Worm (Caenorhabditis elegans) whole organism, mixed stage, embryonic: Measurements from ENCODE around the gene fubl-2.

Source experiments
- M03D4.4 ChIP-seq: sonication (generic microtip); optimal IDR thresholded peaks from 2 replicates; lab custom pipeline; 2017; ENCODE audit warnings: mild to moderate bottlenecking, missing genetic modification characterization, missing compliant biosample characterization
- bed-3 ChIP-seq: fragments of 200-800 bp; sonication (Bioruptor generic); optimal IDR thresholded peaks from 3 replicates; lab custom pipeline; 2018; ENCODE audit warnings: mild to moderate bottlenecking, missing genetic modification characterization, moderate library complexity, missing compliant biosample characterization
- blmp-1 ChIP-seq: fragments of 150-350 bp; optimal IDR thresholded peaks from 2 replicates; lab custom pipeline; 2014; ENCODE audit warnings: missing biosample characterization, missing genetic modification characterization
- ceh-43 ChIP-seq: fragments of 200-800 bp; sonication (Bioruptor generic); optimal IDR thresholded peaks from 2 replicates; lab custom pipeline; 2018; ENCODE audit warnings: mild to moderate bottlenecking, missing genetic modification characterization, moderate library complexity, missing compliant biosample characterization
- ces-1 ChIP-seq: fragments of 150-350 bp; optimal IDR thresholded peaks from 2 replicates; lab custom pipeline; 2014; ENCODE audit warnings: missing biosample characterization, missing genetic modification reagents, missing genetic modification characterization
- cnd-1 ChIP-seq: fragments of 200-800 bp; sonication (Bioruptor generic); optimal IDR thresholded peaks from 2 replicates; lab custom pipeline; 2018; ENCODE audit warnings: mild to moderate bottlenecking, missing genetic modification characterization, missing compliant biosample characterization
- drap-1 ChIP-seq: fragments of 200-800 bp; sonication (Bioruptor generic); optimal IDR thresholded peaks from 3 replicates; lab custom pipeline; 2018; ENCODE audit warnings: mild to moderate bottlenecking, missing genetic modification characterization, missing compliant biosample characterization
- elt-1 ChIP-seq: sonication (generic microtip); optimal IDR thresholded peaks from 2 replicates; lab custom pipeline; 2017; ENCODE audit warnings: missing genetic modification characterization, mild to moderate bottlenecking, missing compliant biosample characterization, antibody characterized with exemption, moderate library complexity, borderline replicate concordance; ENCODE audit not compliant: insufficient read depth
- elt-3 ChIP-seq: fragments of 150-350 bp; optimal IDR thresholded peaks from 2 replicates; lab custom pipeline; 2014; ENCODE audit warnings: missing biosample characterization, missing genetic modification characterization
- flh-1 ChIP-seq: fragments of 200-800 bp; sonication (Bioruptor generic); optimal IDR thresholded peaks from 2 replicates; lab custom pipeline; 2018; ENCODE audit warnings: mild to moderate bottlenecking, missing genetic modification characterization, moderate library complexity, missing compliant biosample characterization
- ham-2 ChIP-seq: fragments of 200-800 bp; sonication (Bioruptor generic); optimal IDR thresholded peaks from 2 replicates; lab custom pipeline; 2018; ENCODE audit warnings: mild to moderate bottlenecking, missing genetic modification characterization, missing compliant biosample characterization
- hlh-1 ChIP-seq: fragments of 150-350 bp; optimal IDR thresholded peaks from 2 replicates; lab custom pipeline; 2014; ENCODE audit warnings: missing biosample characterization, missing genetic modification reagents, missing genetic modification characterization
- lin-13 ChIP-seq: fragments of 150-350 bp; optimal IDR thresholded peaks from 2 replicates; lab custom pipeline; 2014; ENCODE audit warnings: missing biosample characterization, missing genetic modification characterization
- lin-32 ChIP-seq: fragments of 200-800 bp; sonication (Bioruptor generic); optimal IDR thresholded peaks from 2 replicates; lab custom pipeline; 2018; ENCODE audit warnings: mild to moderate bottlenecking, missing genetic modification characterization, missing compliant biosample characterization
- mab-5 ChIP-seq: fragments of 150-350 bp; optimal IDR thresholded peaks from 2 replicates; lab custom pipeline; 2014; ENCODE audit warnings: missing biosample characterization, missing genetic modification characterization
- mls-2 ChIP-seq: sonication (generic microtip); optimal IDR thresholded peaks from 2 replicates; lab custom pipeline; 2016; ENCODE audit warnings: mild to moderate bottlenecking, missing genetic modification characterization, moderate library complexity, missing compliant biosample characterization
- nhr-12 ChIP-seq: fragments of 150-350 bp; optimal IDR thresholded peaks from 2 replicates; lab custom pipeline; 2014; ENCODE audit warnings: missing biosample characterization, missing genetic modification characterization
- nhr-2 ChIP-seq: fragments of 150-350 bp; optimal IDR thresholded peaks from 2 replicates; lab custom pipeline; 2014; ENCODE audit warnings: missing biosample characterization, missing genetic modification characterization
- nhr-237 ChIP-seq: fragments of 150-350 bp; optimal IDR thresholded peaks from 2 replicates; lab custom pipeline; 2014; ENCODE audit warnings: missing biosample characterization, missing genetic modification characterization
- nhr-28 ChIP-seq: fragments of 150-350 bp; optimal IDR thresholded peaks from 2 replicates; lab custom pipeline; 2014; ENCODE audit warnings: missing biosample characterization, missing genetic modification characterization
- nhr-76 ChIP-seq: sonication (generic microtip); optimal IDR thresholded peaks from 2 replicates; lab custom pipeline; 2017; ENCODE audit warnings: missing biosample characterization, missing genetic modification characterization
- pha-4 ChIP-seq: fragments of 150-350 bp; optimal IDR thresholded peaks from 2 replicates; lab custom pipeline; 2018; ENCODE audit warnings: missing biosample characterization, missing genetic modification reagents, missing genetic modification characterization
- sem-2 ChIP-seq: fragments of 200-800 bp; sonication (Bioruptor generic); optimal IDR thresholded peaks from 2 replicates; lab custom pipeline; 2018; ENCODE audit warnings: mild to moderate bottlenecking, missing genetic modification characterization, missing compliant biosample characterization
- snpc-4 ChIP-seq: fragments of 150-350 bp; optimal IDR thresholded peaks from 2 replicates; lab custom pipeline; 2014; ENCODE audit warnings: missing biosample characterization, missing genetic modification characterization
- sptf-1 ChIP-seq: sonication (generic microtip); optimal IDR thresholded peaks from 2 replicates; lab custom pipeline; 2017; ENCODE audit warnings: mild to moderate bottlenecking, missing genetic modification characterization, moderate library complexity, missing compliant biosample characterization
- tbx-8 ChIP-seq: fragments of 200-800 bp; sonication (Bioruptor generic); optimal IDR thresholded peaks from 2 replicates; lab custom pipeline; 2018; ENCODE audit warnings: mild to moderate bottlenecking, missing genetic modification characterization, moderate library complexity, missing compliant biosample characterization
- unc-120 ChIP-seq: sonication (generic microtip); optimal IDR thresholded peaks from 2 replicates; lab custom pipeline; 2017; ENCODE audit warnings: missing genetic modification characterization, missing compliant biosample characterization; ENCODE audit not compliant: poor library complexity, severe bottlenecking
- unc-39 ChIP-seq: fragments of 150-350 bp; optimal IDR thresholded peaks from 2 replicates; lab custom pipeline; 2014; ENCODE audit warnings: missing biosample characterization, missing genetic modification characterization
- unc-62 ChIP-seq: fragments of 150-350 bp; optimal IDR thresholded peaks from 2 replicates; lab custom pipeline; 2014; ENCODE audit warnings: missing biosample characterization, missing genetic modification reagents, missing genetic modification characterization
- zip-8 ChIP-seq: fragments of 150-350 bp; optimal IDR thresholded peaks from 2 replicates; lab custom pipeline; 2014; ENCODE audit warnings: missing biosample characterization, missing genetic modification characterization
- ztf-11 ChIP-seq: fragments of 150-350 bp; optimal IDR thresholded peaks from 2 replicates; lab custom pipeline; 2014; ENCODE audit warnings: missing biosample characterization, missing genetic modification characterization

Gene fubl-2

DNA sequence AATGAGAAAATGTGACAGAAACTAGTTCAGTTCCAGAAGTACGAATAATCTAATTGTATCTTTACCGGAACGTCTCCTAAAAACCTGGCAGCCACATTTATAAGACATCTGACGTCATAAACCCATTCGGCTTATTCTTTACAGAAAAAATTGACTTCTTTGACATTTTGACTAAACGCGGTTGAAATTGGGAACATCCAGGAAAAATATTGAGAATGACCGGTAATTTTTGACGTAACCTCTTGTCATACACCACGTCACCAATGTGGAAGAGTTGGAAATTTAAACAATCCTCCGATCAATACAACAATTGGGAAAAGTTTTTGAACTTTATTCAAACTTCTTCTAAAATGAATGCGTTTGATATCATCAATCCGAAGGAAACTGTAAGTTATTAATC is 3.5 kb upstream of the fubl-2 start, which contains the start of gene ZK418.2:
Gene ZK418.2, plus strand, starts transcription at position 301 of the 400 bp plus-strand sequence.
- TF ChIP-seq cnd-1 (tag; lab: Kevin White, UChicago) (no peak), zip-8 (tag; lab: Kevin White, UChicago) (no peak), M03D4.4 (tag; lab: Kevin White, UChicago) (no peak), unc-62 (GFP tag; lab: Kevin White, UChicago) (no peak)

DNA sequence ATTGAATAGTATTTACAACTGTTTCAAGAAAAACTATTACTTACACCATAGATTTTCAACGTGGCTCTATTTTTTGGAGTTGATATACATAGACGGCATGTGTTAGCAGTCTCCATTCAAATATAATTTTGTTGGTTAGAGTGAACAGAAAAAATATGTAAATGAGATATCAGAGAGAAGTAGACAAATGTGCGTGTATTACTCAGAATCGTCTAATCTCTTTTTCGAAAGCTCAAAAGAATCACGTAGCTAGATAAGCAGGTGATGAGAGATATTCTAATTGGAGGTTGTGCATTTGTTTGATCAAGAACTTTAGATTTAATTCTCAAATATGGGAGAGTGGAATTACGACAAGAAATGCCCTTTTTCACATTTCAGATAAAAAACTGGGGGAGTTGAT is 3.0 kb upstream of the fubl-2 start, which contains the start of gene ZK418.10:
Gene ZK418.10, minus strand, starts transcription at position 148 of the 400 bp plus-strand sequence.
- TF ChIP-seq elt-3 (tag; lab: Kevin White, UChicago): no peak
- no peak for TF ChIP-seq nhr-12 (tag; lab: Kevin White, UChicago)
- TF ChIP-seq bed-3 (GFP tag; lab: Kevin White, UChicago): no peak
- no peak for TF ChIP-seq unc-120 (tag; lab: Kevin White, UChicago)
- TF ChIP-seq nhr-2: no peak
- no peak for TF ChIP-seq tbx-8
- no peak for TF ChIP-seq M03D4.4 (tag; lab: Kevin White, UChicago)
- TF ChIP-seq mab-5 (tag; lab: Kevin White, UChicago): no peak
- TF ChIP-seq drap-1: no peak
- no peak for TF ChIP-seq flh-1
- no peak for TF ChIP-seq unc-62 (GFP tag; lab: Kevin White, UChicago)
- TF ChIP-seq sem-2: no peak
- TF ChIP-seq ces-1 (GFP tag; lab: Kevin White, UChicago): no peak

DNA sequence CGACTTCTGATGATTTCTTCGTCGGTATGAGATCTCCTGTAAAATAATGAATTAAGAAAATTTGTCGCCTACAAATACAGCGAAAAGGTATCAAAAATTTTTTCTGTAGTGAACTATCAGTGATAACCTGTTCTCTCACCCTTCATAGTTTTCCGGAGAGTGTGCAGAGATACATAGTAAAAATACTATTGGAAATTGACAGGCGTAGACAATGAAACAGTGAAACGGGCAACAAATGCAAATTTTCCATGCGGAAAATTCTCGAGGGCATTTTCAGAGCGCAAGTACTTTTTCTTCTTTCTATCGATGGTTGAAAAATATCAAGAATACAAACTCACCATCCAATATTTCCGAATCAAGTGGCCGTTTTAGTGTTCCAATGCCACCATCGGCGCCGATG is 361 bp downstream of the fubl-2 start:
- TF ChIP-seq sptf-1 (no peak), ces-1 (GFP tag; lab: Kevin White, UChicago) (no peak), nhr-2 (no peak), elt-1 (tag; lab: Kevin White, UChicago) (no peak), ham-2 (GFP tag; lab: Kevin White, UChicago) (no peak), ceh-43 (GFP tag; lab: Kevin White, UChicago) (no peak), ztf-11 (tag; lab: Kevin White, UChicago) (no peak)
- TF ChIP-seq, all 35 proteins: peak for 0

DNA sequence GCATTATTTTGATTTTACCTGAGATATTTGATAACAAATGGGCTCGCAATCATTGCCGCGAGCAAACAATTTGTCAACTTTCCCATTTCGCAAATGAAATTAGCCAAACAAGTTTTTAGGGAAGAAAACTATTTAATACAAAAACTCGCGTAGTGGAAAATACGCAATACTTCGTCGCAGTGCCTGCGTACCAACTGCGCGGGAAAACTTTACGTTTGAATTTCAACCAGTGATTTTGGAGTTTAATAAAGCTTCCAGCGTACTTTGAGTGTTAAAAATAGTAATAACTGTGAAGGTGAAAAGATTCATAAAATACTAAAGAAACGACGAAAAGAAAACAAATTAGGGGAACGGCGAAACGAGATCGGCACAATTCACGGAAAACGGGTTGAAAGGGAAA is 2.6 kb downstream of the fubl-2 start, which contains the start of gene tofu-7:
Gene tofu-7, minus strand, starts transcription at position 111 of the 400 bp plus-strand sequence.
- TF ChIP-seq hlh-1 (tag; lab: Kevin White, UChicago): no peak
- TF ChIP-seq lin-32 (GFP tag; lab: Kevin White, UChicago): no peak
- no peak for TF ChIP-seq nhr-76 (tag; lab: Kevin White, UChicago)
- TF ChIP-seq nhr-12 (tag; lab: Kevin White, UChicago): no peak
- TF ChIP-seq mab-5 (tag; lab: Kevin White, UChicago): no peak
- no peak for TF ChIP-seq ces-1 (GFP tag; lab: Kevin White, UChicago)
- TF ChIP-seq nhr-28: no peak
- no peak for TF ChIP-seq flh-1
- no peak for TF ChIP-seq ztf-11 (tag; lab: Kevin White, UChicago)
- TF ChIP-seq elt-3 (tag; lab: Kevin White, UChicago): no peak
- no peak for TF ChIP-seq drap-1
- no peak for TF ChIP-seq pha-4
- no peak for TF ChIP-seq unc-120 (tag; lab: Kevin White, UChicago)
- TF ChIP-seq, all 35 proteins: peak for 0

DNA sequence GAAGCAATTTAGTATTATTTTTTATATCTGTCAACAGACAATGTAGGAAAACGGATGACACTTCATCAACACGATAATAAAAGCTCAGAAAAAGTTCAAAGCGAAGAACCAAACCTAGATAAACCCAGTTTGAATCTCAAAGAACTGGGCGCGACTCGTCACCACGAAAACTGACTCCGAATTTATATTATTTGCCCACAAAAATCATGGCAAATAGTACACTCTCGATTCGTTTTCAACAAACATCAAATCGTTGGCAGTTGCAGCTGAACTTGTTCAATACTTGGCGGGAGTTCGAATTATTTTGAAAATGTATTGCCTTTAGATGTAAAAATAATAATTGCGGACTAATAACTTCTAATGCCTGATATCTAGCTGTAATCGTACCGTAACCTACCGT is 4.4 kb downstream of the fubl-2 start:
- TF ChIP-seq nhr-2 (no peak), pha-4 (no peak), nhr-12 (tag; lab: Kevin White, UChicago) (no peak), hlh-1 (tag; lab: Kevin White, UChicago) (no peak), elt-1 (tag; lab: Kevin White, UChicago) (no peak), unc-120 (tag; lab: Kevin White, UChicago) (no peak), mls-2 (tag; lab: Kevin White, UChicago) (no peak), lin-13 (no peak), blmp-1 (tag; lab: Kevin White, UChicago) (no peak), elt-3 (tag; lab: Kevin White, UChicago) (no peak)

DNA sequence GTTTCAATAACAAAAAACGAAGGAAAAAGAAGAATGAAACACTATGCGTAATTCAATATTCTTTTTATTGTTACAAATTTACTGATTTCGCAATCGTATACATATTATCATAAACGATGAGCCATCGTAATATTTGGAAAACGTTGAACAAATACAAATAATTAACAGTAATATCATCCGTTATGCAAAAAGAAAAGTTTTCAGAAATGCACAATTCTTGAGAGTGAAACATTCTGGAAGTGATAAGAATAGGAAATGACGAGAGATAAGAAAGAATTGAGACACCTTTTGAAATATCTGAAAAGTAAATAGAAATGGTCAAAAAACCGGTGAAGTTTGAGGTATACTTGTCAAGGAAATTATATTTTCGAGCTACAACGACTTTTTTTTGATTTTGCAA is 6.1 kb downstream of the fubl-2 start:
- TF ChIP-seq blmp-1 (tag; lab: Kevin White, UChicago): no peak
- no peak for TF ChIP-seq unc-62 (GFP tag; lab: Kevin White, UChicago)
- no peak for TF ChIP-seq hlh-1 (tag; lab: Kevin White, UChicago)
- no peak for TF ChIP-seq tbx-8
- no peak for TF ChIP-seq snpc-4 (tag; lab: Kevin White, UChicago)
- no peak for TF ChIP-seq nhr-237 (tag; lab: Kevin White, UChicago)
- TF ChIP-seq cnd-1 (tag; lab: Kevin White, UChicago): no peak
- no peak for TF ChIP-seq unc-39
- no peak for TF ChIP-seq sem-2
